Worm (Caenorhabditis elegans) whole organism, L4 larva: ENCODE results near the gene smg-4.

Experiments used
- F44E2.7 ChIP-seq: fragments of 200-800 bp; sonication (Bioruptor generic); IDR thresholded peaks from 2 replicates; pipeline ENCODE4 v2.1.2; 2022; ENCODE audit warnings: missing genetic modification characterization, missing compliant biosample characterization
- R02D3.7 ChIP-seq: fragments of 150-350 bp; sonication (generic microtip); optimal IDR thresholded peaks from 3 replicates; lab custom pipeline; 2014; ENCODE audit warnings: missing biosample characterization, missing genetic modification characterization
- Y105C5A.15 ChIP-seq: fragments of 200-800 bp; sonication (Bioruptor generic); IDR thresholded peaks from 2 replicates; pipeline ENCODE4 v1.3.6; 2022; ENCODE audit warnings: missing genetic modification characterization, missing compliant biosample characterization
- aha-1 ChIP-seq: fragments of 150-350 bp; peaks from one replicate; lab custom pipeline; 2014; ENCODE audit warnings: missing biosample characterization, missing genetic modification characterization
- aly-2 ChIP-seq: sonication (generic microtip); optimal IDR thresholded peaks from 2 replicates; lab custom pipeline; 2018; ENCODE audit warnings: missing biosample characterization, missing genetic modification characterization
- ama-1 ChIP-seq: fragments of 150-350 bp; optimal IDR thresholded peaks from 2 replicates; lab custom pipeline; 2014; ENCODE audit warnings: inconsistent platforms, mixed read lengths
- attf-4 ChIP-seq: sonication (generic microtip); optimal IDR thresholded peaks from 3 replicates; lab custom pipeline; 2017; ENCODE audit warnings: missing biosample characterization, missing genetic modification characterization
- ceh-20 ChIP-seq: fragments of 200-800 bp; sonication (Bioruptor generic); IDR thresholded peaks from 2 replicates; pipeline ENCODE4 v1.3.6; 2022; ENCODE audit warnings: missing genetic modification reagents, missing genetic modification characterization, missing compliant biosample characterization
- ceh-32 ChIP-seq: sonication (generic microtip); optimal IDR thresholded peaks from 2 replicates; lab custom pipeline; 2016; ENCODE audit warnings: mild to moderate bottlenecking, missing genetic modification characterization, missing compliant biosample characterization; ENCODE audit not compliant: poor library complexity
- ces-1 ChIP-seq: fragments of 150-350 bp; sonication (generic microtip); optimal IDR thresholded peaks from 4 replicates; lab custom pipeline; 2014; ENCODE audit warnings: missing biosample characterization, missing genetic modification reagents, missing genetic modification characterization
- ctbp-1 ChIP-seq: fragments of 200-800 bp; sonication (Bioruptor generic); IDR thresholded peaks from 2 replicates; pipeline ENCODE4 v1.3.6; 2022; ENCODE audit warnings: missing genetic modification reagents, missing genetic modification characterization, missing compliant biosample characterization
- daf-16 ChIP-seq, 3 experiments: sonication (generic microtip); optimal IDR thresholded peaks; 2 replicates each; lab custom pipeline; 2016 to 2017; ENCODE audit warnings: missing genetic modification characterization in 3 of 3, missing genetic modification reagents in 3 of 3, mild to moderate bottlenecking in 2 of 3, missing compliant biosample characterization in 2 of 3, missing biosample characterization in 1 of 3, moderate library complexity in 1 of 3
- dmd-6 ChIP-seq: fragments of 200-800 bp; sonication (Bioruptor generic); IDR thresholded peaks from 2 replicates; pipeline ENCODE4 v1.3.6; 2022; ENCODE audit warnings: missing genetic modification reagents, missing genetic modification characterization, missing compliant biosample characterization
- dmd-8 ChIP-seq: fragments of 200-800 bp; sonication (Bioruptor generic); IDR thresholded peaks from 2 replicates; pipeline ENCODE4 v1.3.6; 2022; ENCODE audit warnings: missing genetic modification characterization, missing compliant biosample characterization
- egl-27 ChIP-seq: sonication (generic microtip); optimal IDR thresholded peaks from 3 replicates; lab custom pipeline; 2017; ENCODE audit warnings: missing biosample characterization, missing genetic modification reagents, missing genetic modification characterization
- egl-43 ChIP-seq: fragments of 200-800 bp; sonication (Bioruptor generic); IDR thresholded peaks from 2 replicates; pipeline ENCODE4 v1.3.6; 2022; ENCODE audit warnings: missing genetic modification reagents, missing genetic modification characterization, missing compliant biosample characterization
- fkh-10 ChIP-seq: fragments of 150-350 bp; optimal IDR thresholded peaks from 2 replicates; lab custom pipeline; 2014; ENCODE audit warnings: missing biosample characterization, missing genetic modification reagents, missing genetic modification characterization
- hif-1 ChIP-seq, 2 experiments: sonication (generic microtip); optimal IDR thresholded peaks; 2 replicates each; lab custom pipeline; 2016 to 2017; ENCODE audit warnings: missing compliant biosample characterization in 2 of 2, missing genetic modification characterization in 2 of 2, missing genetic modification reagents in 2 of 2, missing genotype in 2 of 2, mild to moderate bottlenecking in 1 of 2
- hmg-1.1 ChIP-seq: fragments of 200-800 bp; sonication (Bioruptor generic); IDR thresholded peaks from 2 replicates; pipeline ENCODE4 v1.3.6; 2022; ENCODE audit warnings: missing genetic modification reagents, missing genetic modification characterization, missing compliant biosample characterization
- lin-13 ChIP-seq: fragments of 150-350 bp; optimal IDR thresholded peaks from 2 replicates; lab custom pipeline; 2014; ENCODE audit warnings: missing biosample characterization, missing genetic modification reagents, missing genetic modification characterization
- lin-15B ChIP-seq: fragments of 150-350 bp; sonication (generic microtip); optimal IDR thresholded peaks from 3 replicates; lab custom pipeline; 2014; ENCODE audit warnings: missing biosample characterization, missing genetic modification characterization
- lin-38 ChIP-seq: fragments of 200-800 bp; sonication (Bioruptor generic); IDR thresholded peaks from 2 replicates; pipeline ENCODE4 v1.3.6; 2022; ENCODE audit warnings: missing genetic modification reagents, missing genetic modification characterization, missing compliant biosample characterization
- lin-39 ChIP-seq: fragments of 150-350 bp; optimal IDR thresholded peaks from 2 replicates; lab custom pipeline; 2014; ENCODE audit warnings: missing biosample characterization, missing genetic modification reagents, missing genetic modification characterization
- lsy-2 ChIP-seq, 2 experiments: fragments of 150-350 bp in 1 of 2; sonication (generic microtip) in 1 of 2; optimal IDR thresholded peaks; 2 replicates each; lab custom pipeline; 2014 to 2017; ENCODE audit warnings: missing biosample characterization in 2 of 2, missing genetic modification characterization in 2 of 2
- nhr-111 ChIP-seq: fragments of 200-800 bp; sonication (Bioruptor generic); optimal IDR thresholded peaks from 2 replicates; lab custom pipeline; 2018; ENCODE audit warnings: mild to moderate bottlenecking, missing genetic modification characterization, missing compliant biosample characterization
- nhr-237 ChIP-seq: sonication (generic microtip); optimal IDR thresholded peaks from 2 replicates; lab custom pipeline; 2017; ENCODE audit warnings: missing biosample characterization, missing genetic modification characterization
- nhr-28 ChIP-seq: fragments of 150-350 bp; optimal IDR thresholded peaks from 2 replicates; lab custom pipeline; 2014; ENCODE audit warnings: missing biosample characterization, missing genetic modification characterization
- nhr-42 ChIP-seq: fragments of 200-800 bp; sonication (Bioruptor generic); IDR thresholded peaks from 2 replicates; pipeline ENCODE4 v1.3.6; 2022; ENCODE audit warnings: missing genetic modification characterization, missing compliant biosample characterization
- pha-4 ChIP-seq, 2 experiments: fragments of 150-350 bp in 1 of 2; fragments of 200-800 bp in 1 of 2; sonication (Bioruptor generic) in 1 of 2; IDR thresholded peaks in 1 of 2; optimal IDR thresholded peaks in 1 of 2; 2 replicates each; pipeline versions ENCODE4 v1.3.6 to Lab custom; 2014 to 2022; ENCODE audit warnings: missing genetic modification characterization in 2 of 2, missing genetic modification reagents in 2 of 2, missing biosample characterization in 1 of 2, missing compliant biosample characterization in 1 of 2
- rbr-2 ChIP-seq: sonication (generic microtip); optimal IDR thresholded peaks from 2 replicates; lab custom pipeline; 2016; ENCODE audit warnings: missing genotype, missing genetic modification characterization, missing compliant biosample characterization
- sdz-12 ChIP-seq: fragments of 200-800 bp; sonication (Bioruptor generic); optimal IDR thresholded peaks from 2 replicates; lab custom pipeline; 2018; ENCODE audit warnings: mild to moderate bottlenecking, missing genetic modification characterization, missing compliant biosample characterization
- set-16 ChIP-seq: fragments of 200-800 bp; sonication (Bioruptor generic); IDR thresholded peaks from 2 replicates; pipeline ENCODE4 v1.3.6; 2022; ENCODE audit warnings: missing genetic modification reagents, missing genetic modification characterization, missing compliant biosample characterization
- snpc-1.2 ChIP-seq: fragments of 200-800 bp; sonication (Bioruptor generic); IDR thresholded peaks from 2 replicates; pipeline ENCODE4 v1.3.6; 2022; ENCODE audit warnings: missing genetic modification reagents, missing genetic modification characterization, missing compliant biosample characterization
- snpc-4 ChIP-seq: fragments of 150-350 bp; optimal IDR thresholded peaks from 2 replicates; lab custom pipeline; 2014; ENCODE audit warnings: missing biosample characterization, missing genetic modification characterization
- unc-130 ChIP-seq: sonication (generic microtip); optimal IDR thresholded peaks from 2 replicates; lab custom pipeline; 2016; ENCODE audit warnings: missing genetic modification reagents, missing genetic modification characterization, missing compliant biosample characterization
- unc-62 ChIP-seq, 3 experiments: fragments of 150-350 bp in 1 of 3; sonication (generic microtip); optimal IDR thresholded peaks in 2 of 3; peaks in 1 of 3; 1 replicate in 1 of 3; 2 replicates in 2 of 3; lab custom pipeline; 2014 to 2017; ENCODE audit warnings: missing biosample characterization in 3 of 3, missing genetic modification characterization in 3 of 3, missing genetic modification reagents in 3 of 3, missing genotype in 1 of 3
- vab-7 ChIP-seq: fragments of 200-800 bp; sonication (Bioruptor generic); IDR thresholded peaks from 2 replicates; pipeline ENCODE4 v1.3.6; 2022; ENCODE audit warnings: missing genetic modification reagents, missing genetic modification characterization, missing compliant biosample characterization
- ztf-11 ChIP-seq: fragments of 150-350 bp; optimal IDR thresholded peaks from 2 replicates; lab custom pipeline; 2014; ENCODE audit warnings: missing biosample characterization, missing genetic modification characterization
- ztf-7 ChIP-seq: fragments of 150-350 bp; optimal IDR thresholded peaks from 2 replicates; lab custom pipeline; 2014; ENCODE audit warnings: missing biosample characterization, missing genetic modification characterization

Gene smg-4

ce11 chrV:9765622-9766021 is 11.9 kb downstream of the smg-4 start:
- TF ChIP-seq lin-38 (GFP tag; lab: Robert Waterston, UW) (no peak), ztf-11 (tag; lab: Kevin White, UChicago) (no peak), F44E2.7 (GFP tag; lab: Robert Waterston, UW) (no peak), lsy-2 (tag; optimal IDR thresholded peaks at IDR 0.05; lab: Kevin White, UChicago) (peak; percentile 6 to 83), snpc-1.2 (GFP tag; lab: Robert Waterston, UW) (no peak), aha-1 (tag; lab: Kevin White, UChicago) (peak; percentile 71), vab-7 (GFP tag; lab: Robert Waterston, UW) (no peak), dmd-6 (no peak), ctbp-1 (GFP tag; lab: Robert Waterston, UW) (no peak; the same call in 1 of the 2 replicates), daf-16 (GFP tag; optimal IDR thresholded peaks at IDR 0.05; lab: Kevin White, UChicago) (no peak), daf-16 (tag; optimal IDR thresholded peaks at IDR 0.05; lab: Kevin White, UChicago) (no peak), attf-4 (tag; lab: Kevin White, UChicago) (no peak), lin-39 (tag; lab: Kevin White, UChicago) (no peak), Y105C5A.15 (GFP tag; lab: Robert Waterston, UW) (no peak), lin-13 (no peak), egl-43 (GFP tag; lab: Robert Waterston, UW) (no peak), pha-4 (GFP tag; IDR thresholded peaks at IDR 0.05; lab: Robert Waterston, UW) (no peak), pha-4 (tag; optimal IDR thresholded peaks at IDR 0.05; lab: Kevin White, UChicago) (no peak), ces-1 (GFP tag; lab: Kevin White, UChicago) (peak; percentile 100), nhr-42 (GFP tag; lab: Robert Waterston, UW) (no peak), rbr-2 (tag; lab: Kevin White, UChicago) (peak; percentile 22), ceh-32 (tag; lab: Kevin White, UChicago) (peak; percentile 14), R02D3.7 (tag; lab: Kevin White, UChicago) (no peak), dmd-8 (no peak), sdz-12 (GFP tag; lab: Kevin White, UChicago) (no peak), fkh-10 (GFP tag; lab: Kevin White, UChicago) (peak; percentile 97), aly-2 (tag; lab: Kevin White, UChicago) (no peak), unc-130 (no peak), ama-1 (lab: Kevin White, UChicago) (no peak), lin-15B (tag; lab: Kevin White, UChicago) (no peak), snpc-4 (tag; lab: Kevin White, UChicago) (no peak), ceh-20 (GFP tag; lab: Robert Waterston, UW) (no peak), nhr-237 (no peak), hmg-1.1 (GFP tag; lab: Robert Waterston, UW) (no peak), egl-27 (tag; lab: Kevin White, UChicago) (no peak)
- TF ChIP-seq, all 104 proteins: peak for 6

ce11 chrV:9764552-9764951 is 13.0 kb downstream of the smg-4 start:
- TF ChIP-seq nhr-111 (GFP tag; lab: Kevin White, UChicago) (no peak), unc-62 (GFP tag; optimal IDR thresholded peaks at IDR 0.05 in 1 of 2; lab: Kevin White, UChicago) (peak in 1 of 2 experiments; percentile 97), unc-62 (tag; optimal IDR thresholded peaks at IDR 0.05; lab: Kevin White, UChicago) (no peak), ztf-7 (no peak), ctbp-1 (GFP tag; lab: Robert Waterston, UW) (no peak), set-16 (GFP tag; lab: Robert Waterston, UW) (no peak), hif-1 (tag; optimal IDR thresholded peaks at IDR 0.05; lab: Kevin White, UChicago) (no peak), nhr-28 (no peak), sdz-12 (GFP tag; lab: Kevin White, UChicago) (no peak), nhr-42 (GFP tag; lab: Robert Waterston, UW) (no peak)
